Worm (Caenorhabditis elegans) whole organism, L3 larva: Measurements from ENCODE around the gene F08D12.15.

Experiments used
- elt-3 ChIP-seq, 3 experiments: fragments of 150-350 bp in 1 of 3; sonication (generic microtip) in 2 of 3; optimal IDR thresholded peaks; 2 replicates in 2 of 3; 4 replicates in 1 of 3; lab custom pipeline; 2014 to 2017; ENCODE audit warnings: missing biosample characterization in 3 of 3, missing genetic modification characterization in 3 of 3
- nhr-11 ChIP-seq: fragments of 150-350 bp; optimal IDR thresholded peaks from 2 replicates; lab custom pipeline; 2014; ENCODE audit warnings: missing biosample characterization, missing genetic modification characterization
- zag-1 ChIP-seq: fragments of 150-350 bp; optimal IDR thresholded peaks from 2 replicates; lab custom pipeline; 2014; ENCODE audit warnings: missing biosample characterization, missing genetic modification characterization

ce11 chrII:2717335-2717734 lies 49.1 kb upstream of the F08D12.15 start, which contains the start of gene T05A8.3:
- no peak for TF ChIP-seq zag-1 (tag; lab: Kevin White, UChicago)
- TF ChIP-seq nhr-11, result no peak
- no peak for TF ChIP-seq elt-3 (tag; optimal IDR thresholded peaks at IDR 0.05; lab: Kevin White, UChicago)
